Fruit fly (Drosophila melanogaster) whole organism, embryonic: Measurements from ENCODE around the gene CG17202.

ENCODE experiments used
- Ada2b ChIP-seq: fragments of 200-800 bp; sonication (Bioruptor generic); IDR thresholded peaks from 2 replicates; pipeline ENCODE4 v1.3.6; 2022; ENCODE audit warnings: missing biosample characterization, missing genetic modification characterization
- Awh ChIP-seq: fragments of 200-800 bp; sonication (Bioruptor generic); IDR thresholded peaks from 2 replicates; pipeline ENCODE4, ENCODE4 v1.3.6; 2022; ENCODE audit warnings: missing biosample characterization, missing genetic modification characterization
- BtbVII ChIP-seq: fragments of 200-800 bp; sonication (Bioruptor generic); optimal IDR thresholded peaks from 3 replicates; lab custom pipeline; 2017; ENCODE audit warnings: missing biosample characterization, mild to moderate bottlenecking, missing genetic modification characterization
- C15 ChIP-seq: fragments of 200-800 bp; sonication (Bioruptor generic); IDR thresholded peaks from 3 replicates; pipeline ENCODE4 v1.3.6; 2022; ENCODE audit warnings: missing biosample characterization, missing genetic modification characterization
- CG10321 ChIP-seq: fragments of 200-800 bp; sonication (Bioruptor generic); IDR thresholded peaks from 2 replicates; pipeline ENCODE4 v1.3.6; 2022; ENCODE audit warnings: missing biosample characterization, missing genetic modification characterization
- CG12236 ChIP-seq: fragments of 200-800 bp; sonication (Bioruptor generic); optimal IDR thresholded peaks from 2 replicates; lab custom pipeline; 2016; ENCODE audit warnings: missing biosample characterization, missing genetic modification characterization
- CG13894 ChIP-seq: fragments of 200-800 bp; sonication (Bioruptor generic); optimal IDR thresholded peaks from 3 replicates; lab custom pipeline; 2018; ENCODE audit warnings: missing biosample characterization, mild to moderate bottlenecking, missing genetic modification characterization, moderate library complexity
- CG1832 ChIP-seq: fragments of 200-800 bp; sonication (Bioruptor generic); optimal IDR thresholded peaks from 2 replicates; lab custom pipeline; 2017; ENCODE audit warnings: missing biosample characterization, mild to moderate bottlenecking, missing genetic modification characterization, inconsistent platforms
- CG2199 ChIP-seq: fragments of 200-800 bp; sonication (Bioruptor generic); IDR thresholded peaks from 3 replicates; pipeline ENCODE4 v1.3.6; 2022; ENCODE audit warnings: missing biosample characterization, missing genetic modification characterization
- CG2889 ChIP-seq: fragments of 200-800 bp; sonication (Bioruptor generic); IDR thresholded peaks from 3 replicates; pipeline ENCODE4 v1.3.6; 2022; ENCODE audit warnings: missing biosample characterization, missing genetic modification characterization
- CG32532 ChIP-seq: fragments of 200-800 bp; sonication (Bioruptor generic); IDR thresholded peaks from 2 replicates; pipeline ENCODE4 v1.3.6; 2022; ENCODE audit warnings: missing biosample characterization, missing genetic modification characterization
- CG3281 ChIP-seq: fragments of 200-800 bp; sonication (Bioruptor generic); optimal IDR thresholded peaks from 3 replicates; lab custom pipeline; 2017; ENCODE audit warnings: missing biosample characterization, mild to moderate bottlenecking, missing genetic modification characterization
- CG3995 ChIP-seq: fragments of 200-800 bp; sonication (Bioruptor generic); optimal IDR thresholded peaks from 3 replicates; lab custom pipeline; 2016; ENCODE audit warnings: missing biosample characterization, missing genetic modification characterization
- CG6254 ChIP-seq: fragments of 200-800 bp; sonication (Bioruptor generic); optimal IDR thresholded peaks from 3 replicates; lab custom pipeline; 2017; ENCODE audit warnings: mild to moderate bottlenecking, missing biosample characterization, missing genetic modification reagents, missing genetic modification characterization
- CG7786 ChIP-seq: fragments of 200-800 bp; sonication (Bioruptor generic); optimal IDR thresholded peaks from 2 replicates; lab custom pipeline; 2016; ENCODE audit warnings: missing biosample characterization, missing genetic modification characterization
- CG9437 ChIP-seq: fragments of 200-800 bp; sonication (Bioruptor generic); optimal IDR thresholded peaks from 2 replicates; lab custom pipeline; 2018; ENCODE audit warnings: missing biosample characterization, mild to moderate bottlenecking, missing genetic modification characterization
- Doc2 ChIP-seq: fragments of 200-800 bp; sonication (Bioruptor generic); IDR thresholded peaks from 2 replicates; pipeline ENCODE4 v1.3.6; 2022; ENCODE audit warnings: missing biosample characterization, missing genetic modification characterization
- Dp ChIP-seq: fragments of 200-800 bp; sonication (Bioruptor generic); optimal IDR thresholded peaks from 2 replicates; lab custom pipeline; 2018; ENCODE audit warnings: missing biosample characterization, mild to moderate bottlenecking, missing genetic modification characterization, moderate library complexity
- GATAe ChIP-seq: fragments of 200-800 bp; sonication (Bioruptor generic); conservative IDR thresholded peaks from 2 replicates; pipeline ENCODE4 v1.3.6; 2022; ENCODE audit warnings: missing biosample characterization, missing genetic modification characterization
- H2.0 ChIP-seq: fragments of 200-800 bp; sonication (Bioruptor generic); IDR thresholded peaks from 2 replicates; pipeline ENCODE4 v1.3.6; 2022; ENCODE audit warnings: missing biosample characterization, missing genetic modification characterization
- HmgD ChIP-seq: fragments of 200-800 bp; sonication (Bioruptor generic); optimal IDR thresholded peaks from 3 replicates; lab custom pipeline; 2016; ENCODE audit warnings: missing biosample characterization, missing genetic modification characterization
- Hr39 ChIP-seq: fragments of >200 bp; optimal IDR thresholded peaks from 2 replicates; lab custom pipeline; 2017
- Jarid2 ChIP-seq: fragments of 200-800 bp; sonication (Bioruptor generic); optimal IDR thresholded peaks from 3 replicates; lab custom pipeline; 2017; ENCODE audit warnings: mild to moderate bottlenecking, missing biosample characterization, missing genetic modification reagents, missing genetic modification characterization
- Nf-YC ChIP-seq: fragments of 200-800 bp; optimal IDR thresholded peaks from 3 replicates; lab custom pipeline; 2019; ENCODE audit warnings: missing biosample characterization, mild to moderate bottlenecking, missing genetic modification characterization, moderate library complexity
- Rfx ChIP-seq: fragments of 200-800 bp; sonication (Bioruptor generic); IDR thresholded peaks from 2 replicates; pipeline ENCODE4 v1.3.6; 2022; ENCODE audit warnings: missing biosample characterization, missing genetic modification characterization
- Spps ChIP-seq: fragments of 200-800 bp; sonication (Bioruptor generic); optimal IDR thresholded peaks from 2 replicates; lab custom pipeline; 2018; ENCODE audit warnings: missing biosample characterization, mild to moderate bottlenecking, missing genetic modification characterization
- Usf ChIP-seq: fragments of 200-800 bp; sonication (Bioruptor generic); optimal IDR thresholded peaks from 2 replicates; lab custom pipeline; 2017; ENCODE audit warnings: missing genotype, missing biosample characterization, missing genetic modification characterization
- ash1 ChIP-seq: fragments of 200-800 bp; sonication (Bioruptor generic); optimal IDR thresholded peaks from 2 replicates; lab custom pipeline; 2018; ENCODE audit warnings: missing biosample characterization, mild to moderate bottlenecking, missing genetic modification characterization
- bab2 ChIP-seq: fragments of 200-800 bp; sonication (Bioruptor generic); optimal IDR thresholded peaks from 2 replicates; lab custom pipeline; 2016; ENCODE audit warnings: missing biosample characterization, missing genetic modification characterization
- br ChIP-seq: fragments of >200 bp; optimal IDR thresholded peaks from 2 replicates; lab custom pipeline; 2017
- cad ChIP-seq: fragments of >200 bp; optimal IDR thresholded peaks from 2 replicates; lab custom pipeline; 2017; ENCODE audit warnings: missing biosample characterization, missing genetic modification characterization
- chn ChIP-seq: fragments of 200-800 bp; sonication (Bioruptor generic); optimal IDR thresholded peaks from 2 replicates; lab custom pipeline; 2016; ENCODE audit warnings: missing biosample characterization, missing genetic modification characterization
- dpn ChIP-seq, 2 experiments: fragments of 200-800 bp; sonication (Bioruptor generic); optimal IDR thresholded peaks; 3 replicates each; lab custom pipeline; 2016; ENCODE audit warnings: missing biosample characterization in 2 of 2, missing genetic modification characterization in 2 of 2
- dysf ChIP-seq: fragments of 200-800 bp; sonication (Bioruptor generic); IDR thresholded peaks from 3 replicates; pipeline ENCODE4 v1.3.6; 2022; ENCODE audit warnings: missing biosample characterization, missing genetic modification characterization
- esg ChIP-seq: fragments of 200-800 bp; sonication (Bioruptor generic); conservative IDR thresholded peaks from 2 replicates; pipeline ENCODE4 v1.3.6; 2022; ENCODE audit warnings: missing biosample characterization, missing genetic modification characterization
- fd3F ChIP-seq: fragments of 200-800 bp; sonication (Bioruptor generic); optimal IDR thresholded peaks from 2 replicates; lab custom pipeline; 2018; ENCODE audit warnings: missing biosample characterization, mild to moderate bottlenecking, missing genetic modification characterization, moderate library complexity
- gem ChIP-seq: fragments of 200-800 bp; sonication (Bioruptor generic); optimal IDR thresholded peaks from 2 replicates; lab custom pipeline; 2019; ENCODE audit warnings: missing biosample characterization, mild to moderate bottlenecking, missing genetic modification characterization, moderate library complexity
- grn ChIP-seq: fragments of 200-800 bp; sonication (Bioruptor generic); optimal IDR thresholded peaks from 3 replicates; lab custom pipeline; 2017; ENCODE audit warnings: missing biosample characterization, missing genetic modification characterization
- gsb-n ChIP-seq: fragments of 200-800 bp; sonication (Bioruptor generic); optimal IDR thresholded peaks from 3 replicates; lab custom pipeline; 2018; ENCODE audit warnings: missing biosample characterization, mild to moderate bottlenecking, missing genetic modification characterization
- lola ChIP-seq, 3 experiments: fragments of >200 bp in 2 of 3; fragments of 200-800 bp in 1 of 3; sonication (Bioruptor generic) in 1 of 3; optimal IDR thresholded peaks; 2 replicates each; lab custom pipeline; 2017 to 2019; ENCODE audit warnings: missing biosample characterization in 3 of 3, missing genetic modification characterization in 3 of 3, mild to moderate bottlenecking in 1 of 3, moderate library complexity in 1 of 3
- lov ChIP-seq, 2 experiments: fragments of 200-800 bp in 1 of 2; fragments of >200 bp in 1 of 2; sonication (Bioruptor generic) in 1 of 2; IDR thresholded peaks in 1 of 2; optimal IDR thresholded peaks in 1 of 2; 2 replicates in 1 of 2; 3 replicates in 1 of 2; pipeline versions ENCODE4 v1.3.6 to Lab custom; 2017 to 2022; ENCODE audit warnings: missing biosample characterization in 1 of 2, missing genetic modification characterization in 1 of 2
- p53 ChIP-seq: fragments of 200-800 bp; sonication (Bioruptor generic); optimal IDR thresholded peaks from 2 replicates; lab custom pipeline; 2016; ENCODE audit warnings: missing biosample characterization, missing genetic modification characterization
- pita ChIP-seq: fragments of 200-800 bp; sonication (Bioruptor generic); optimal IDR thresholded peaks from 2 replicates; lab custom pipeline; 2017; ENCODE audit warnings: missing biosample characterization, mild to moderate bottlenecking, missing genetic modification characterization
- row ChIP-seq: fragments of 200-800 bp; sonication (Bioruptor generic); IDR thresholded peaks from 3 replicates; pipeline ENCODE4 v1.3.6; 2022; ENCODE audit warnings: missing biosample characterization, missing genetic modification characterization
- sc ChIP-seq, 3 experiments: fragments of >200 bp in 2 of 3; fragments of 200-800 bp in 1 of 3; sonication (Bioruptor generic) in 1 of 3; optimal IDR thresholded peaks; 2 replicates in 2 of 3; 3 replicates in 1 of 3; lab custom pipeline; 2017; ENCODE audit warnings: mild to moderate bottlenecking in 1 of 3, missing biosample characterization in 1 of 3, missing genetic modification characterization in 1 of 3, missing genetic modification reagents in 1 of 3
- scrt ChIP-seq: fragments of 200-800 bp; sonication (Bioruptor generic); optimal IDR thresholded peaks from 2 replicates; lab custom pipeline; 2018; ENCODE audit warnings: missing biosample characterization, mild to moderate bottlenecking, missing genetic modification characterization, moderate library complexity
- sima ChIP-seq: fragments of 200-800 bp; sonication (Bioruptor generic); optimal IDR thresholded peaks from 2 replicates; lab custom pipeline; 2016; ENCODE audit warnings: missing biosample characterization, missing genetic modification characterization
- sug ChIP-seq: fragments of 200-800 bp; optimal IDR thresholded peaks from 2 replicates; lab custom pipeline; 2019; ENCODE audit warnings: missing biosample characterization, mild to moderate bottlenecking, missing genetic modification characterization, moderate library complexity
- twi ChIP-seq: fragments of 200-800 bp; optimal IDR thresholded peaks from 2 replicates; lab custom pipeline; 2019; ENCODE audit warnings: missing biosample characterization, mild to moderate bottlenecking, missing genetic modification characterization, moderate library complexity
- unc-4 ChIP-seq: fragments of 200-800 bp; sonication (Bioruptor generic); IDR thresholded peaks from 2 replicates; pipeline ENCODE4 v1.3.6; 2022; ENCODE audit warnings: missing biosample characterization, missing genetic modification characterization; ENCODE audit not compliant: partially characterized antibody
- zfh1 ChIP-seq: fragments of 200-800 bp; sonication (Bioruptor generic); IDR thresholded peaks from 3 replicates; pipeline ENCODE4 v1.3.6; 2022; ENCODE audit warnings: missing biosample characterization, missing genetic modification characterization

The CG17202 gene

dm6 chr3R:12439401-12440143 is 17.0 kb downstream of the CG17202 start, which contains the start of gene Desat1 (continued):
- TF ChIP-seq esg (no peak), sc (optimal IDR thresholded peaks at IDR 0.05; lab: Kevin White, UChicago) (no peak), sc (GFP tag; optimal IDR thresholded peaks at IDR 0.05; lab: Kevin White, UChicago) (no peak), CG13894 (tag; lab: Kevin White, UChicago) (no peak), bab2 (no peak), twi (tag; lab: Kevin White, UChicago) (no peak), CG32532 (GFP tag; lab: Robert Waterston, UW) (no peak), zfh1 (GFP tag; lab: Robert Waterston, UW) (no peak), dysf (GFP tag; lab: Robert Waterston, UW) (no peak), unc-4 (peak; percentile 93), gem (tag; lab: Kevin White, UChicago) (peak; percentile 11), sima (GFP tag; lab: Kevin White, UChicago) (no peak), Usf (no peak), sug (tag; lab: Kevin White, UChicago) (peak; percentile 22), CG3995 (GFP tag; lab: Kevin White, UChicago) (peak; percentile 19), CG9437 (GFP tag; lab: Kevin White, UChicago) (no peak), CG1832 (GFP tag; lab: Kevin White, UChicago) (no peak), Hr39 (lab: Kevin White, UChicago) (no peak), lola (GFP tag; optimal IDR thresholded peaks at IDR 0.05; lab: Kevin White, UChicago) (no peak), grn (GFP tag; lab: Kevin White, UChicago) (no peak), Doc2 (GFP tag; lab: Robert Waterston, UW) (no peak), CG7786 (GFP tag; lab: Kevin White, UChicago) (no peak), HmgD (no peak), br (lab: Kevin White, UChicago) (no peak), Dp (GFP tag; lab: Kevin White, UChicago) (peak; percentile 58), BtbVII (GFP tag; lab: Kevin White, UChicago) (peak; percentile 46), Jarid2 (GFP tag; lab: Kevin White, UChicago) (no peak), lov (optimal IDR thresholded peaks at IDR 0.05; lab: Kevin White, UChicago) (no peak), lov (GFP tag; IDR thresholded peaks at IDR 0.05; lab: Robert Waterston, UW) (no peak), row (peak; percentile 60), Rfx (GFP tag; lab: Robert Waterston, UW) (no peak), Nf-YC (tag; lab: Kevin White, UChicago) (no peak), cad (GFP tag; lab: Kevin White, UChicago) (no peak), CG12236 (GFP tag; lab: Kevin White, UChicago) (no peak), Spps (no peak), Awh (GFP tag; lab: Robert Waterston, UW) (no peak), CG2889 (GFP tag; lab: Robert Waterston, UW) (no peak), CG10321 (GFP tag; lab: Robert Waterston, UW) (no peak), GATAe (GFP tag; lab: Robert Waterston, UW) (no peak), CG3281 (no peak), p53 (no peak), pita (GFP tag; lab: Kevin White, UChicago) (no peak), Ada2b (no peak), fd3F (GFP tag; lab: Kevin White, UChicago) (no peak), scrt (no peak), chn (GFP tag; lab: Kevin White, UChicago) (no peak), ash1 (GFP tag; lab: Kevin White, UChicago) (no peak), dpn (GFP tag; optimal IDR thresholded peaks at IDR 0.05; lab: Kevin White, UChicago) (no peak), gsb-n (tag; lab: Kevin White, UChicago) (no peak), C15 (GFP tag; lab: Robert Waterston, UW) (no peak), CG2199 (no peak), H2.0 (GFP tag; lab: Robert Waterston, UW) (no peak), CG6254 (GFP tag; lab: Kevin White, UChicago) (no peak)
